Worm (Caenorhabditis elegans) whole organism, midembryonic: ENCODE data around the gene F07H5.10.

Experiments used
- T22C8.4 ChIP-seq: fragments of 200-800 bp; sonication (Bioruptor generic); IDR thresholded peaks from 2 replicates; pipeline ENCODE4 v1.3.6; 2022; ENCODE audit warnings: missing genetic modification characterization, missing compliant biosample characterization
- cog-1 ChIP-seq: sonication (generic microtip); optimal IDR thresholded peaks from 2 replicates; lab custom pipeline; 2016; ENCODE audit warnings: missing genetic modification characterization, missing compliant biosample characterization
- flt-1 ChIP-seq: fragments of 200-800 bp; sonication (Bioruptor generic); IDR thresholded peaks from 2 replicates; pipeline ENCODE4 v1.3.6; 2022; ENCODE audit warnings: missing genetic modification characterization, missing compliant biosample characterization
- klf-2 ChIP-seq: fragments of 200-800 bp; sonication (Bioruptor generic); conservative IDR thresholded peaks from 2 replicates; pipeline ENCODE4 v1.3.6; 2022; ENCODE audit warnings: missing genetic modification reagents, missing genetic modification characterization, missing compliant biosample characterization
- med-1 ChIP-seq: sonication (generic microtip); optimal IDR thresholded peaks from 2 replicates; lab custom pipeline; 2017; ENCODE audit warnings: missing genetic modification characterization, mild to moderate bottlenecking, missing compliant biosample characterization, antibody characterized with exemption, missing genetic modification reagents; ENCODE audit not compliant: insufficient read depth
- ref-1 ChIP-seq: fragments of 200-800 bp; sonication (Bioruptor generic); conservative IDR thresholded peaks from 2 replicates; pipeline ENCODE4 v1.3.6; 2022; ENCODE audit warnings: missing genetic modification reagents, missing genetic modification characterization, missing compliant biosample characterization
- tab-1 ChIP-seq: fragments of 200-800 bp; sonication (Bioruptor generic); IDR thresholded peaks from 2 replicates; pipeline ENCODE4 v1.3.6; 2022; ENCODE audit warnings: missing genetic modification characterization, missing compliant biosample characterization
- ztf-23 ChIP-seq: fragments of 200-800 bp; sonication (Bioruptor generic); IDR thresholded peaks from 2 replicates; pipeline ENCODE4 v1.3.6; 2022; ENCODE audit warnings: missing genetic modification reagents, missing genetic modification characterization, missing compliant biosample characterization
- ztf-29 ChIP-seq: fragments of 200-800 bp; sonication (Bioruptor generic); IDR thresholded peaks from 2 replicates; pipeline ENCODE4 v1.3.6; 2022; ENCODE audit warnings: missing genetic modification reagents, missing genetic modification characterization, missing compliant biosample characterization

F07H5.10 gene

DNA sequence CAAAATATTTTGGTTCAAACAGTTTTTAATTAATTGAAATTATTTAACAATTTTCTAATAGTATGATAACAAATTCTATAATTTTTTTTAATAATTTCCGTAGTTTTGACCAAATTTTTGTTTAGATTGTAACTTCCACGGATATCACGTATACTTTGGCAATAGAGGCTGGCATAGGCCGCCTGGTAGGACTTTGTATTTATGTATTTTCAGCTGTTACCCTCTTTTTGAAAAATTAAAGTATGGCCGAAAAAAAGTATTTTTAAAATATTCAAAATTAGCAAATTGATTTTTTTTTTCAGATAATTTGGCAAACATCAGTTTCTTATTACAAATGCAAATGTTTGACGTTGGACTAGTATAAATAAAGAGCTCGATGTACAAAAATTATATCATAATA is 41.9 kb downstream of the F07H5.10 start, which contains the start of the genes nsph-1.1 and K08F8.15:
Gene nsph-1.1, plus strand, starts transcription at position 301 of the 400 bp plus-strand sequence.
Gene K08F8.15, plus strand, starts transcription at position 335 of the 400 bp plus-strand sequence.
- no peak for TF ChIP-seq ref-1

DNA sequence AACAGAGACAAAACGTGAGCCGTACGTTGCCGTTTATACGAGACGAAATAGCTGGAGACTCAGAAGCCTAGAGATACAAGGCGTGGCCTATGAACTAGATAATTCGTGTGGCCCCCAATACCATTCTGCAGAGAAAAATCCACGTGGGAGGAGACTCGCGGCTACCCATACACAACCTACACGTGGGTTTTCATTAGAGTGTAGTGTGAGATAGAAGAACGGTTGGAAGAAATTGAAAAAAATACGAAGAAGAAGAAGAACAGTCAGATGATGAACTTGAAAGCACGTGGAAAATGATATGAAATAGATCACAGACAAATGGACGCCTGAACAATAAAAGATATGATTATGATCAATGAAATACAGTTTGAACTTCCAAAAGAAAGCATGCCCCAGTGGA is 43.3 kb downstream of the F07H5.10 start:
- TF ChIP-seq ztf-29 (GFP tag; lab: Robert Waterston, UW), result no peak
- TF ChIP-seq flt-1, result no peak
- TF ChIP-seq T22C8.4, result no peak
- no peak for TF ChIP-seq klf-2 (GFP tag; lab: Robert Waterston, UW)
- TF ChIP-seq ztf-23 (GFP tag; lab: Robert Waterston, UW), result no peak
- no peak for TF ChIP-seq cog-1 (tag; lab: Kevin White, UChicago)
- TF ChIP-seq ref-1, result no peak
- no peak for TF ChIP-seq tab-1 (GFP tag; lab: Robert Waterston, UW)
- no peak for TF ChIP-seq med-1 (GFP tag; lab: Kevin White, UChicago)

DNA sequence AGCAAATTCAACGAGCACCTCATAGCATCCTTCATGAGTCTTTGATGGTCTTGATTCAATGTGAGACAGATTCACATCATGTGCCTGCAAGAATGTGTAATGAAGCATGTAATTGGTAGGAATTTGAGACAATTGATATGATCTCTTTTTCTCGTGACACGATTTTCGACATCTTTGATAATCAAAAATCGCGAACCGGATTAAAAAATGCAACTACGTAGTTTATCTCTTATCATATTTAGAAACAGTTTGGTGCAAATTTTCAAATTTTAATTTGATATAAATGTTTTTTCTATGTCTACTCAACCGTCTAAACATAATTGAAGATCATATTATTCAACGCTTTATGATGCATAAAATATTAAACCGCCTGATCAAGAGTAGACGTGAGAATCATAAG is 44.0 kb downstream of the F07H5.10 start:
- TF ChIP-seq ztf-23 (GFP tag; lab: Robert Waterston, UW) (no peak), ref-1 (no peak), flt-1 (no peak), ztf-29 (GFP tag; lab: Robert Waterston, UW) (no peak), tab-1 (GFP tag; lab: Robert Waterston, UW) (no peak), med-1 (GFP tag; lab: Kevin White, UChicago) (no peak), T22C8.4 (no peak)

DNA sequence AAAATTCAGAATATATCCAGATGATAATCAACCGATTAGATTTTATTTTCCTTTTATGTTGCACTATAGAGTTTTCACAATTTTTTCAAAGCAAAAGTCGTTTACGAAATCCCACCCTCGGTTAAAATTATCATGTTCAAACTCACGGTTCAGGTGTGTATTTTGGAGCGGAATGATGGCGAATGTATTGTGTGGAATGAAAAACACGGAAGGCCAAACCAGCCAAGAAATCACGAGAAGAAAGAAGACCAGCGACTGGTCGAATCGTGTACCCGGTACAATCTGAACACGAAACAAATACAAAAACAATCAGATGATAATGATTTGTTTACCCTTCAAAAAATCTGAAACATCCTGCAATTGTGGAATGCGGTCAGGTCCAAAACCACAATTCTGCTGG is 45.0 kb downstream of the F07H5.10 start:
- TF ChIP-seq med-1 (GFP tag; lab: Kevin White, UChicago) (no peak), ztf-23 (GFP tag; lab: Robert Waterston, UW) (no peak), ref-1 (no peak), T22C8.4 (no peak), ztf-29 (GFP tag; lab: Robert Waterston, UW) (no peak), tab-1 (GFP tag; lab: Robert Waterston, UW) (no peak), klf-2 (GFP tag; lab: Robert Waterston, UW) (no peak), cog-1 (tag; lab: Kevin White, UChicago) (no peak), flt-1 (no peak)

DNA sequence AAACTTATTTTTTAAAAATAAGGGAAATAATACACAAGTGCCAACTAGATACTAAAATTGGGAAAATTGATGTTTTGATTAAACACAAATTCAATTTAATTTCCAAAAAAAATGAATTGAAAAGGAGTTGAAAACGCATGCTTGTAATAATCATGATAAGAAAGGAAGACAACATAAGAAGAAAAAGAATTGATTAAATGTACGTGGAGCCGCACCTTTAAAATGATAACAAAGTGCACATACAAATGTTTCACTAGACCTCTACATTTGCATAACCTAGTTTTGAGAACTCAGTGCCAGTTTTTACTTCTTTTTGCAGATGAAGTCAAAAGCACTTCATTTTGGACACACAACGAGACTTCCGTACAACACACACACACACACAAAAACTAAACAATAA is 46.6 kb downstream of the F07H5.10 start:
- no peak for TF ChIP-seq ztf-29 (GFP tag; lab: Robert Waterston, UW)
- TF ChIP-seq ztf-23 (GFP tag; lab: Robert Waterston, UW), result no peak
- no peak for TF ChIP-seq tab-1 (GFP tag; lab: Robert Waterston, UW)
- no peak for TF ChIP-seq ref-1
- TF ChIP-seq cog-1 (tag; lab: Kevin White, UChicago), result no peak
- TF ChIP-seq flt-1, result no peak
- TF ChIP-seq klf-2 (GFP tag; lab: Robert Waterston, UW), result no peak
- TF ChIP-seq T22C8.4, result no peak
- TF ChIP-seq med-1 (GFP tag; lab: Kevin White, UChicago), result no peak

DNA sequence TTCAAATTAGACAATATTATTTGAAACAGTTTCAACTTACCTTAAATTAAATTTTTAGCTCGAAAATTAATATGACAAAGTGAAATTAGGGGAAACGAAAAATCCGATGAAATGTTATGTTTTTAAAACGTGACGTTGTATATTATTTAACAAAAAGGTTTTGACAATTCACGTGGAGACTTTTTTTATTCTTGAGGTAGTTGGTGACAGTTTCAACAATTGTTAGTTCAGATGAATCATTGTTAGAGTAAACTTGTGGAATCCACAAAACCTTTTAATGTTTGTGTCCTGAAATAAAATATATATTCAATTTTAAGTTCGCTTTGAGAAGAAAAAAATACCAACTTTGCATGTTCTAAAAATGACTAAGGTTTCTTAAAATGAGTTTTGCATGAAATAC is 48.9 kb downstream of the F07H5.10 start, which contains the start of gene fut-1:
Gene fut-1, minus strand, starts transcription at position 101 of the 400 bp plus-strand sequence.
- TF ChIP-seq klf-2 (GFP tag; lab: Robert Waterston, UW) (no peak), ref-1 (no peak), cog-1 (tag; lab: Kevin White, UChicago) (no peak), med-1 (GFP tag; lab: Kevin White, UChicago) (no peak), ztf-29 (GFP tag; lab: Robert Waterston, UW) (no peak), T22C8.4 (no peak)
